Worm (Caenorhabditis elegans) whole organism, L1 larva: ENCODE data around the gene cone-1.

Source experiments
- C16A3.4 ChIP-seq: fragments of 150-350 bp; optimal IDR thresholded peaks from 2 replicates; lab custom pipeline; 2014; ENCODE audit warnings: missing biosample characterization, missing genetic modification characterization
- lir-3 ChIP-seq: sonication (generic microtip); optimal IDR thresholded peaks from 2 replicates; lab custom pipeline; 2016; ENCODE audit warnings: mild to moderate bottlenecking, missing genetic modification characterization, moderate library complexity, missing compliant biosample characterization; ENCODE audit not compliant: poor library complexity
- nhr-76 ChIP-seq: sonication (generic microtip); optimal IDR thresholded peaks from 2 replicates; lab custom pipeline; 2017; ENCODE audit warnings: missing biosample characterization, missing genetic modification characterization
- unc-62 ChIP-seq: fragments of 150-350 bp; optimal IDR thresholded peaks from 2 replicates; lab custom pipeline; 2014; ENCODE audit warnings: missing biosample characterization, missing genetic modification reagents, missing genetic modification characterization

- TF ChIP-seq lir-3: no peak
- TF ChIP-seq nhr-76: no peak
- TF ChIP-seq C16A3.4 (tag; lab: Kevin White, UChicago): no peak
- no peak for TF ChIP-seq unc-62 (GFP tag; lab: Kevin White, UChicago)
These were observed 15.9 kb downstream of the cone-1 start for ce11 chrIII:2546298-2546697.
